Fruit fly (Drosophila melanogaster) whole organism, prepupa: Measurements from ENCODE around the gene Spn38F.

Experiments
- Blimp-1 ChIP-seq: fragments of 200-800 bp; sonication (Bioruptor generic); optimal IDR thresholded peaks from 3 replicates; lab custom pipeline; 2017; ENCODE audit warnings: missing biosample characterization, missing genetic modification characterization, mild to moderate bottlenecking, moderate library complexity, missing genetic modification reagents
- CG10631 ChIP-seq: fragments of 200-800 bp; sonication (Bioruptor generic); optimal IDR thresholded peaks from 2 replicates; lab custom pipeline; 2016; ENCODE audit warnings: missing biosample characterization, missing genetic modification characterization
- CG10669 ChIP-seq: fragments of 200-800 bp; sonication (Bioruptor generic); optimal IDR thresholded peaks from 3 replicates; lab custom pipeline; 2018; ENCODE audit warnings: missing biosample characterization, mild to moderate bottlenecking, missing genetic modification characterization, moderate library complexity
- CG11294 ChIP-seq: fragments of 200-800 bp; sonication (Bioruptor generic); IDR thresholded peaks from 2 replicates; pipeline ENCODE4 v1.3.6; 2022; ENCODE audit warnings: missing biosample characterization, missing genetic modification characterization
- CG11762 ChIP-seq: fragments of 200-800 bp; sonication (Bioruptor generic); optimal IDR thresholded peaks from 3 replicates; lab custom pipeline; 2016; ENCODE audit warnings: missing biosample characterization, missing genetic modification characterization; ENCODE audit not compliant: insufficient read depth
- CG15336 ChIP-seq: fragments of 200-800 bp; sonication (Bioruptor generic); IDR thresholded peaks from 2 replicates; pipeline ENCODE4 v1.3.6; 2022; ENCODE audit warnings: missing biosample characterization, missing genetic modification characterization
- CG1621 ChIP-seq: fragments of 200-800 bp; sonication (Bioruptor generic); optimal IDR thresholded peaks from 3 replicates; lab custom pipeline; 2018; ENCODE audit warnings: missing biosample characterization, mild to moderate bottlenecking, missing genetic modification characterization
- CG16779 ChIP-seq: fragments of 200-800 bp; sonication (Bioruptor generic); optimal IDR thresholded peaks from 3 replicates; lab custom pipeline; 2017; ENCODE audit warnings: missing biosample characterization, mild to moderate bottlenecking, missing genetic modification characterization
- CG3032 ChIP-seq: fragments of 200-800 bp; optimal IDR thresholded peaks from 2 replicates; lab custom pipeline; 2019; ENCODE audit warnings: missing biosample characterization, mild to moderate bottlenecking, missing genetic modification characterization, moderate library complexity
- CG31627 ChIP-seq: fragments of 200-800 bp; sonication (Bioruptor generic); optimal IDR thresholded peaks from 3 replicates; lab custom pipeline; 2016; ENCODE audit warnings: missing biosample characterization, missing genetic modification characterization
- CG34406 ChIP-seq: fragments of 200-800 bp; sonication (Bioruptor generic); optimal IDR thresholded peaks from 3 replicates; lab custom pipeline; 2016; ENCODE audit warnings: missing biosample characterization, missing genetic modification characterization
- CG3919 ChIP-seq: fragments of 200-800 bp; sonication (Bioruptor generic); optimal IDR thresholded peaks from 3 replicates; lab custom pipeline; 2016; ENCODE audit warnings: missing biosample characterization, missing genetic modification characterization
- CG6163 ChIP-seq: fragments of 200-800 bp; sonication (Bioruptor generic); IDR thresholded peaks from 3 replicates; pipeline ENCODE4 v1.3.6; 2022; ENCODE audit warnings: missing biosample characterization, missing genetic modification characterization
- CG6276 ChIP-seq: fragments of 200-800 bp; sonication (Bioruptor generic); optimal IDR thresholded peaks from 2 replicates; lab custom pipeline; 2017; ENCODE audit warnings: missing biosample characterization, mild to moderate bottlenecking, missing genetic modification characterization
- CG6854 ChIP-seq: fragments of 200-800 bp; sonication (Bioruptor generic); optimal IDR thresholded peaks from 2 replicates; lab custom pipeline; 2017; ENCODE audit warnings: missing biosample characterization, mild to moderate bottlenecking, missing genetic modification characterization
- CG8119 ChIP-seq: fragments of 200-800 bp; sonication (Bioruptor generic); IDR thresholded peaks from 3 replicates; pipeline ENCODE4 v1.3.6; 2022; ENCODE audit warnings: missing biosample characterization, missing genetic modification characterization
- CG8632 ChIP-seq: fragments of 200-800 bp; sonication (Bioruptor generic); optimal IDR thresholded peaks from 3 replicates; lab custom pipeline; 2016; ENCODE audit warnings: missing biosample characterization, missing genetic modification characterization
- CG9139 ChIP-seq: fragments of 200-800 bp; sonication (Bioruptor generic); optimal IDR thresholded peaks from 3 replicates; lab custom pipeline; 2017; ENCODE audit warnings: missing biosample characterization, mild to moderate bottlenecking, missing genetic modification characterization
- Eip93F ChIP-seq: fragments of 200-800 bp; sonication (Bioruptor generic); optimal IDR thresholded peaks from 2 replicates; lab custom pipeline; 2016; ENCODE audit warnings: missing biosample characterization, mild to moderate bottlenecking, missing genetic modification characterization
- Ets21C ChIP-seq: fragments of 200-800 bp; sonication (Bioruptor generic); optimal IDR thresholded peaks from 3 replicates; lab custom pipeline; 2016; ENCODE audit warnings: missing biosample characterization, missing genetic modification characterization
- Ets96B ChIP-seq: fragments of 200-800 bp; optimal IDR thresholded peaks from 2 replicates; lab custom pipeline; 2019; ENCODE audit warnings: missing biosample characterization, mild to moderate bottlenecking, missing genetic modification characterization, moderate library complexity
- Gug ChIP-seq: fragments of 200-800 bp; sonication (Bioruptor generic); IDR thresholded peaks from 2 replicates; pipeline ENCODE4 v1.3.6; 2022; ENCODE audit warnings: missing biosample characterization, missing genetic modification characterization
- Hr38 ChIP-seq: sonication (Bioruptor generic); optimal IDR thresholded peaks from 2 replicates; lab custom pipeline; 2016; ENCODE audit warnings: missing biosample characterization, missing genetic modification characterization
- Lpt ChIP-seq: fragments of 200-800 bp; sonication (Bioruptor generic); optimal IDR thresholded peaks from 3 replicates; lab custom pipeline; 2016; ENCODE audit warnings: missing biosample characterization, missing genetic modification characterization
- OdsH ChIP-seq: fragments of 200-800 bp; sonication (Bioruptor generic); optimal IDR thresholded peaks from 3 replicates; lab custom pipeline; 2016; ENCODE audit warnings: missing biosample characterization, missing genetic modification characterization
- Sox102F ChIP-seq: fragments of 200-800 bp; sonication (Bioruptor generic); optimal IDR thresholded peaks from 2 replicates; lab custom pipeline; 2016; ENCODE audit warnings: missing biosample characterization, mild to moderate bottlenecking, missing genetic modification characterization
- Sox15 ChIP-seq: fragments of 200-800 bp; sonication (Bioruptor generic); optimal IDR thresholded peaks from 3 replicates; lab custom pipeline; 2016; ENCODE audit warnings: missing biosample characterization, missing genetic modification characterization
- achi ChIP-seq: fragments of 200-800 bp; sonication (Bioruptor generic); optimal IDR thresholded peaks from 3 replicates; lab custom pipeline; 2016; ENCODE audit warnings: missing biosample characterization, missing genetic modification characterization
- dac ChIP-seq: fragments of 200-800 bp; sonication (Bioruptor generic); optimal IDR thresholded peaks from 2 replicates; lab custom pipeline; 2017; ENCODE audit warnings: missing biosample characterization, mild to moderate bottlenecking, missing genetic modification characterization
- dsx ChIP-seq: fragments of 200-800 bp; optimal IDR thresholded peaks from 3 replicates; lab custom pipeline; 2019; ENCODE audit warnings: missing biosample characterization, mild to moderate bottlenecking, missing genetic modification characterization, moderate library complexity; ENCODE audit not compliant: poor library complexity, severe bottlenecking
- eg ChIP-seq: fragments of 200-800 bp; sonication (Bioruptor generic); IDR thresholded peaks from 3 replicates; pipeline ENCODE4 v1.3.6; 2022; ENCODE audit warnings: missing biosample characterization, missing genetic modification characterization
- esn ChIP-seq: fragments of 200-800 bp; sonication (Bioruptor generic); optimal IDR thresholded peaks from 2 replicates; lab custom pipeline; 2016; ENCODE audit warnings: missing biosample characterization, mild to moderate bottlenecking, missing genetic modification characterization, moderate library complexity
- fd59A ChIP-seq: fragments of 200-800 bp; sonication (Bioruptor generic); optimal IDR thresholded peaks from 2 replicates; lab custom pipeline; 2017; ENCODE audit warnings: missing biosample characterization, mild to moderate bottlenecking, missing genetic modification characterization, missing genetic modification reagents
- fd85E ChIP-seq: fragments of 200-800 bp; sonication (Bioruptor generic); optimal IDR thresholded peaks from 3 replicates; lab custom pipeline; 2016; ENCODE audit warnings: missing biosample characterization, missing genetic modification characterization
- fkh ChIP-seq: fragments of 200-800 bp; sonication (Bioruptor generic); optimal IDR thresholded peaks from 3 replicates; lab custom pipeline; 2017; ENCODE audit warnings: missing biosample characterization, mild to moderate bottlenecking, missing genetic modification characterization, moderate library complexity
- lz ChIP-seq: fragments of 200-800 bp; sonication (Bioruptor generic); optimal IDR thresholded peaks from 3 replicates; lab custom pipeline; 2016; ENCODE audit warnings: missing biosample characterization, missing genetic modification characterization
- pdm3 ChIP-seq: fragments of 200-800 bp; sonication (Bioruptor generic); optimal IDR thresholded peaks from 3 replicates; lab custom pipeline; 2016; ENCODE audit warnings: missing biosample characterization, missing genetic modification characterization
- salr ChIP-seq, 2 experiments: fragments of 200-800 bp; sonication (Bioruptor generic); optimal IDR thresholded peaks; 3 replicates each; lab custom pipeline; 2016 to 2018; ENCODE audit warnings: missing biosample characterization in 2 of 2, missing genetic modification characterization in 2 of 2, mild to moderate bottlenecking in 1 of 2
- spab ChIP-seq: fragments of 200-800 bp; sonication (Bioruptor generic); optimal IDR thresholded peaks from 2 replicates; lab custom pipeline; 2017; ENCODE audit warnings: missing biosample characterization, mild to moderate bottlenecking, missing genetic modification characterization, missing genetic modification reagents
- ss ChIP-seq, 2 experiments: fragments of 200-800 bp; sonication (Bioruptor generic); optimal IDR thresholded peaks; 2 replicates in 1 of 2; 3 replicates in 1 of 2; lab custom pipeline; 2017 to 2018; ENCODE audit warnings: mild to moderate bottlenecking in 2 of 2, missing biosample characterization in 2 of 2, missing genetic modification characterization in 2 of 2, moderate library complexity in 1 of 2
- vri ChIP-seq: fragments of 200-800 bp; sonication (Bioruptor generic); optimal IDR thresholded peaks from 3 replicates; lab custom pipeline; 2016; ENCODE audit warnings: missing biosample characterization, mild to moderate bottlenecking, missing genetic modification characterization

Gene Spn38F

dm6 chr2L:20807617-20808509 is 29.9 kb downstream of the Spn38F start (continued):
- TF ChIP-seq eg (GFP tag; lab: Robert Waterston, UW) (peak; percentile 53; the same call in 2 of the 3 replicates), esn (GFP tag; lab: Kevin White, UChicago) (peak; percentile 27), CG1621 (tag; lab: Kevin White, UChicago) (no peak), fd85E (no peak), CG31627 (GFP tag; lab: Kevin White, UChicago) (no peak), CG11762 (GFP tag; lab: Kevin White, UChicago) (peak; percentile 12), Eip93F (GFP tag; lab: Kevin White, UChicago) (no peak), OdsH (peak; percentile 33), lz (GFP tag; lab: Kevin White, UChicago) (no peak), dsx (GFP tag; lab: Kevin White, UChicago) (peak; percentile 24), CG3032 (tag; lab: Kevin White, UChicago) (peak; percentile 35), Sox15 (GFP tag; lab: Kevin White, UChicago) (no peak), Gug (GFP tag; lab: Robert Waterston, UW) (no peak), CG9139 (peak; percentile 3), CG6276 (GFP tag; lab: Kevin White, UChicago) (no peak), Ets96B (tag; lab: Kevin White, UChicago) (peak; percentile 44), ss (GFP tag; optimal IDR thresholded peaks at IDR 0.05; lab: Kevin White, UChicago) (peak in 1 of 2 experiments; percentile 12), Blimp-1 (GFP tag; lab: Kevin White, UChicago) (no peak), CG6854 (no peak), CG8119 (GFP tag; lab: Robert Waterston, UW) (peak; percentile 65; the same call in 2 of the 3 replicates), fd59A (GFP tag; lab: Kevin White, UChicago) (no peak), Lpt (no peak), CG10631 (GFP tag; lab: Kevin White, UChicago) (peak; percentile 15), Hr38 (no peak), CG15336 (GFP tag; lab: Robert Waterston, UW) (peak; percentile 69), CG3919 (GFP tag; lab: Kevin White, UChicago) (peak; percentile 31), salr (GFP tag; optimal IDR thresholded peaks at IDR 0.05; lab: Kevin White, UChicago) (no peak), achi (GFP tag; lab: Kevin White, UChicago) (peak; percentile 26), pdm3 (GFP tag; lab: Kevin White, UChicago) (peak; percentile 19), CG10669 (no peak), fkh (GFP tag; lab: Kevin White, UChicago) (peak; percentile 87), CG8632 (GFP tag; lab: Kevin White, UChicago) (peak; percentile 40), spab (GFP tag; lab: Kevin White, UChicago) (no peak), CG6163 (0 out of 3 replicates have a peak, but pooled peaks have one; percentile 31), Ets21C (GFP tag; lab: Kevin White, UChicago) (no peak)

- no peak for TF ChIP-seq CG11294 (GFP tag; lab: Robert Waterston, UW)
- no peak for TF ChIP-seq Sox15 (GFP tag; lab: Kevin White, UChicago)
- no peak for TF ChIP-seq achi (GFP tag; lab: Kevin White, UChicago)
- TF ChIP-seq CG6276 (GFP tag; lab: Kevin White, UChicago) = no peak
- no peak for TF ChIP-seq CG16779
- no peak for TF ChIP-seq salr (GFP tag; optimal IDR thresholded peaks at IDR 0.05; lab: Kevin White, UChicago)
- no peak for TF ChIP-seq Sox102F (GFP tag; lab: Kevin White, UChicago)
- no peak for TF ChIP-seq Ets21C (GFP tag; lab: Kevin White, UChicago)
- TF ChIP-seq Gug (GFP tag; lab: Robert Waterston, UW) = no peak
- TF ChIP-seq Hr38 = no peak
- TF ChIP-seq CG3032 (tag; lab: Kevin White, UChicago) = no peak
- TF ChIP-seq CG34406 (GFP tag; lab: Kevin White, UChicago) = no peak
- no peak for TF ChIP-seq Ets96B (tag; lab: Kevin White, UChicago)
- no peak for TF ChIP-seq vri
- TF ChIP-seq dac (GFP tag; lab: Kevin White, UChicago) = no peak
These were observed 31.2 kb downstream of the Spn38F start for dm6 chr2L:20806619-20807018.
